Fruit fly (Drosophila melanogaster) whole organism, embryonic: Measurements from ENCODE around the gene CG42798.

Experiments used
- C15 ChIP-seq: fragments of 200-800 bp; sonication (Bioruptor generic); IDR thresholded peaks from 3 replicates; pipeline ENCODE4 v1.3.6; 2022; ENCODE audit warnings: missing biosample characterization, missing genetic modification characterization
- CG1024 ChIP-seq: fragments of 200-800 bp; sonication (Bioruptor generic); IDR thresholded peaks from 2 replicates; pipeline ENCODE4 v1.3.6; 2022; ENCODE audit warnings: missing biosample characterization, missing genetic modification characterization
- CG10462 ChIP-seq: fragments of 200-800 bp; sonication (Bioruptor generic); optimal IDR thresholded peaks from 2 replicates; lab custom pipeline; 2016; ENCODE audit warnings: missing biosample characterization, missing genetic modification characterization
- CG12104 ChIP-seq: fragments of 200-800 bp; sonication (Bioruptor generic); optimal IDR thresholded peaks from 3 replicates; lab custom pipeline; 2016; ENCODE audit warnings: missing biosample characterization, missing genetic modification characterization
- CG13296 ChIP-seq: fragments of 200-800 bp; sonication (Bioruptor generic); optimal IDR thresholded peaks from 3 replicates; lab custom pipeline; 2018; ENCODE audit warnings: missing biosample characterization, mild to moderate bottlenecking, missing genetic modification characterization
- CG17612 ChIP-seq: fragments of 200-800 bp; sonication (Bioruptor generic); IDR thresholded peaks from 2 replicates; pipeline ENCODE4 v1.3.6; 2022; ENCODE audit warnings: missing biosample characterization, missing genetic modification characterization
- CG18011 ChIP-seq: fragments of 200-800 bp; sonication (Bioruptor generic); optimal IDR thresholded peaks from 2 replicates; lab custom pipeline; 2017; ENCODE audit warnings: missing biosample characterization, missing genetic modification characterization, mild to moderate bottlenecking, moderate library complexity, missing genotype
- CG34224 ChIP-seq: fragments of 200-800 bp; sonication (Bioruptor generic); IDR thresholded peaks from 3 replicates; pipeline ENCODE4 v1.3.6; 2022; ENCODE audit warnings: missing biosample characterization, missing genetic modification characterization; ENCODE audit not compliant: partially characterized antibody
- CG3726 ChIP-seq: fragments of 200-800 bp; sonication (Bioruptor generic); IDR thresholded peaks from 3 replicates; pipeline ENCODE4, ENCODE4 v1.3.6; 2022; ENCODE audit warnings: missing biosample characterization, missing genetic modification characterization
- CG4328 ChIP-seq: fragments of 200-800 bp; sonication (Bioruptor generic); optimal IDR thresholded peaks from 3 replicates; lab custom pipeline; 2017; ENCODE audit warnings: missing biosample characterization, missing genetic modification reagents, missing genetic modification characterization
- CG4404 ChIP-seq: fragments of 200-800 bp; sonication (Bioruptor generic); IDR thresholded peaks from 2 replicates; pipeline ENCODE4 v1.3.6; 2022; ENCODE audit warnings: missing biosample characterization, missing genetic modification characterization
- CG4424 ChIP-seq: fragments of 200-800 bp; sonication (Bioruptor generic); optimal IDR thresholded peaks from 3 replicates; lab custom pipeline; 2016; ENCODE audit warnings: missing biosample characterization, missing genetic modification characterization
- CG6254 ChIP-seq: fragments of 200-800 bp; sonication (Bioruptor generic); optimal IDR thresholded peaks from 3 replicates; lab custom pipeline; 2017; ENCODE audit warnings: mild to moderate bottlenecking, missing biosample characterization, missing genetic modification reagents, missing genetic modification characterization
- CG7372 ChIP-seq: fragments of 200-800 bp; sonication (Bioruptor generic); IDR thresholded peaks from 2 replicates; pipeline ENCODE4 v1.3.6; 2022; ENCODE audit warnings: missing biosample characterization, missing genetic modification characterization
- CG7556 ChIP-seq: fragments of 200-800 bp; sonication (Bioruptor generic); optimal IDR thresholded peaks from 2 replicates; lab custom pipeline; 2017; ENCODE audit warnings: missing biosample characterization, mild to moderate bottlenecking, missing genetic modification characterization
- CG8388 ChIP-seq: fragments of 200-800 bp; sonication (Bioruptor generic); optimal IDR thresholded peaks from 2 replicates; lab custom pipeline; 2019; ENCODE audit warnings: missing biosample characterization, mild to moderate bottlenecking, missing genetic modification characterization, moderate library complexity
- CG8478 ChIP-seq: fragments of >200 bp; optimal IDR thresholded peaks from 2 replicates; lab custom pipeline; 2018
- CG9876 ChIP-seq: fragments of 200-800 bp; sonication (Bioruptor generic); optimal IDR thresholded peaks from 2 replicates; lab custom pipeline; 2016; ENCODE audit warnings: missing biosample characterization, missing genetic modification characterization
- CHES-1-like ChIP-seq: fragments of 200-800 bp; sonication (Bioruptor generic); optimal IDR thresholded peaks from 2 replicates; lab custom pipeline; 2016; ENCODE audit warnings: missing biosample characterization, missing genetic modification characterization
- D19A ChIP-seq: fragments of 200-800 bp; optimal IDR thresholded peaks from 3 replicates; lab custom pipeline; 2019; ENCODE audit warnings: missing biosample characterization, mild to moderate bottlenecking, missing genetic modification characterization, moderate library complexity
- Deaf1 ChIP-seq: fragments of 200-800 bp; optimal IDR thresholded peaks from 3 replicates; lab custom pipeline; 2019; ENCODE audit warnings: missing biosample characterization, mild to moderate bottlenecking, missing genetic modification characterization, moderate library complexity
- Dll ChIP-seq: fragments of 200-800 bp; sonication (Bioruptor generic); IDR thresholded peaks from 4 replicates; pipeline ENCODE4 v1.3.6; 2022; ENCODE audit warnings: missing biosample characterization, missing genetic modification characterization; ENCODE audit not compliant: partially characterized antibody
- E2f2 ChIP-seq: fragments of 200-800 bp; sonication (Bioruptor generic); IDR thresholded peaks from 2 replicates; pipeline ENCODE4 v1.3.6; 2022; ENCODE audit warnings: missing biosample characterization, missing genetic modification characterization
- Fer2 ChIP-seq: fragments of 200-800 bp; sonication (Bioruptor generic); optimal IDR thresholded peaks from 2 replicates; lab custom pipeline; 2018; ENCODE audit warnings: missing biosample characterization, mild to moderate bottlenecking, missing genetic modification characterization, moderate library complexity
- HLHmδ ChIP-seq: fragments of 200-800 bp; sonication (Bioruptor generic); optimal IDR thresholded peaks from 2 replicates; lab custom pipeline; 2018; ENCODE audit warnings: missing biosample characterization, mild to moderate bottlenecking, missing genetic modification characterization, moderate library complexity
- HmgD ChIP-seq: fragments of 200-800 bp; sonication (Bioruptor generic); optimal IDR thresholded peaks from 3 replicates; lab custom pipeline; 2016; ENCODE audit warnings: missing biosample characterization, missing genetic modification characterization
- Kr ChIP-seq: fragments of 200-800 bp; sonication (Bioruptor generic); optimal IDR thresholded peaks from 2 replicates; lab custom pipeline; 2017; ENCODE audit warnings: missing biosample characterization, mild to moderate bottlenecking, missing genetic modification characterization
- Lhr ChIP-seq: fragments of 200-800 bp; sonication (Bioruptor generic); optimal IDR thresholded peaks from 3 replicates; lab custom pipeline; 2017; ENCODE audit warnings: mild to moderate bottlenecking, missing biosample characterization, missing genetic modification reagents, missing genetic modification characterization
- Med ChIP-seq: fragments of 200-800 bp; sonication (Bioruptor generic); peaks from one replicate; lab custom pipeline; 2016; ENCODE audit warnings: missing biosample characterization, missing genetic modification characterization, mild to moderate bottlenecking, inconsistent platforms, moderate library complexity
- Sin3A ChIP-seq: fragments of >200 bp; optimal IDR thresholded peaks from 2 replicates; lab custom pipeline; 2018
- Sry-δ ChIP-seq: fragments of 200-800 bp; sonication (Bioruptor generic); optimal IDR thresholded peaks from 2 replicates; lab custom pipeline; 2016; ENCODE audit warnings: missing biosample characterization, missing genetic modification characterization
- TFAM ChIP-seq: fragments of 200-800 bp; sonication (Bioruptor generic); optimal IDR thresholded peaks from 2 replicates; lab custom pipeline; 2017; ENCODE audit warnings: missing biosample characterization, missing genetic modification characterization, inconsistent platforms
- Usf ChIP-seq: fragments of 200-800 bp; sonication (Bioruptor generic); optimal IDR thresholded peaks from 2 replicates; lab custom pipeline; 2017; ENCODE audit warnings: missing genotype, missing biosample characterization, missing genetic modification characterization
- al ChIP-seq: fragments of 200-800 bp; sonication (Bioruptor generic); IDR thresholded peaks from 2 replicates; pipeline ENCODE4 v1.3.6; 2022; ENCODE audit warnings: missing biosample characterization, missing genetic modification characterization
- danr ChIP-seq: fragments of 200-800 bp; sonication (Bioruptor generic); IDR thresholded peaks from 2 replicates; pipeline ENCODE4 v1.3.6; 2022; ENCODE audit warnings: missing biosample characterization, missing genetic modification characterization
- disco-r ChIP-seq: fragments of 200-800 bp; sonication (Bioruptor generic); optimal IDR thresholded peaks from 2 replicates; lab custom pipeline; 2016; ENCODE audit warnings: missing biosample characterization, missing genetic modification characterization
- ewg ChIP-seq: fragments of 200-800 bp; sonication (Bioruptor generic); optimal IDR thresholded peaks from 3 replicates; lab custom pipeline; 2017; ENCODE audit warnings: mild to moderate bottlenecking, missing biosample characterization, missing genetic modification reagents, missing genetic modification characterization
- grn ChIP-seq: fragments of 200-800 bp; sonication (Bioruptor generic); optimal IDR thresholded peaks from 3 replicates; lab custom pipeline; 2017; ENCODE audit warnings: missing biosample characterization, missing genetic modification characterization
- her ChIP-seq: fragments of 200-800 bp; sonication (Bioruptor generic); optimal IDR thresholded peaks from 2 replicates; lab custom pipeline; 2016; ENCODE audit warnings: missing biosample characterization, missing genetic modification characterization
- hkb ChIP-seq, 2 experiments: fragments of 200-800 bp in 1 of 2; fragments of >200 bp in 1 of 2; sonication (Bioruptor generic) in 1 of 2; IDR thresholded peaks in 1 of 2; optimal IDR thresholded peaks in 1 of 2; 2 replicates each; pipeline versions ENCODE4 v1.3.6 to Lab custom; 2017 to 2022; ENCODE audit warnings: missing biosample characterization in 1 of 2, missing genetic modification characterization in 1 of 2
- ind ChIP-seq: fragments of 200-800 bp; sonication (Bioruptor generic); optimal IDR thresholded peaks from 3 replicates; lab custom pipeline; 2016; ENCODE audit warnings: missing biosample characterization, missing genetic modification characterization
- kah ChIP-seq: fragments of 200-800 bp; sonication (Bioruptor generic); optimal IDR thresholded peaks from 2 replicates; lab custom pipeline; 2018; ENCODE audit warnings: missing biosample characterization, mild to moderate bottlenecking, missing genetic modification characterization
- knrl ChIP-seq: fragments of 200-800 bp; sonication (Bioruptor generic); IDR thresholded peaks from 3 replicates; pipeline ENCODE4 v1.3.6; 2022; ENCODE audit warnings: missing biosample characterization, missing genetic modification characterization; ENCODE audit not compliant: partially characterized antibody
- pnt ChIP-seq: fragments of 200-800 bp; sonication (Bioruptor generic); optimal IDR thresholded peaks from 3 replicates; lab custom pipeline; 2016; ENCODE audit warnings: missing biosample characterization, missing genetic modification characterization
- schlank ChIP-seq: fragments of 200-800 bp; sonication (Bioruptor generic); optimal IDR thresholded peaks from 2 replicates; lab custom pipeline; 2018; ENCODE audit warnings: missing biosample characterization, mild to moderate bottlenecking, missing genetic modification characterization
- sd ChIP-seq: fragments of 200-800 bp; sonication (Bioruptor generic); optimal IDR thresholded peaks from 3 replicates; lab custom pipeline; 2018; ENCODE audit warnings: missing biosample characterization, mild to moderate bottlenecking, missing genetic modification characterization, moderate library complexity
- ssp ChIP-seq: fragments of 200-800 bp; sonication (Bioruptor generic); IDR thresholded peaks from 2 replicates; pipeline ENCODE4 v1.3.6; 2022; ENCODE audit warnings: missing biosample characterization, missing genetic modification characterization
- stwl ChIP-seq: fragments of 200-800 bp; sonication (Bioruptor generic); optimal IDR thresholded peaks from 3 replicates; lab custom pipeline; 2018; ENCODE audit warnings: missing biosample characterization, mild to moderate bottlenecking, missing genetic modification characterization, moderate library complexity
- tll ChIP-seq, 2 experiments: fragments of 200-800 bp in 1 of 2; fragments of >200 bp in 1 of 2; sonication (Bioruptor generic) in 1 of 2; optimal IDR thresholded peaks; 2 replicates each; lab custom pipeline; 2017 to 2019; ENCODE audit warnings: missing biosample characterization in 2 of 2, missing genetic modification characterization in 2 of 2, mild to moderate bottlenecking in 1 of 2, moderate library complexity in 1 of 2
- twi ChIP-seq: fragments of 200-800 bp; optimal IDR thresholded peaks from 2 replicates; lab custom pipeline; 2019; ENCODE audit warnings: missing biosample characterization, mild to moderate bottlenecking, missing genetic modification characterization, moderate library complexity
- tx ChIP-seq: fragments of 200-800 bp; sonication (Bioruptor generic); optimal IDR thresholded peaks from 2 replicates; lab custom pipeline; 2016; ENCODE audit warnings: missing biosample characterization, missing genetic modification characterization

The CG42798 gene

dm6 chr3R:17402434-17402833 is 4.0 kb upstream of the CG42798 start, which contains the start of gene Sur-8 (continued):
- TF ChIP-seq CG17612 (peak; percentile 32; the same call in 1 of the 2 replicates), sd (tag; lab: Kevin White, UChicago) (no peak), HLHmδ (GFP tag; lab: Kevin White, UChicago) (peak; percentile 67), Med (peak; percentile 99), CG4404 (GFP tag; lab: Robert Waterston, UW) (no peak), Kr (GFP tag; lab: Kevin White, UChicago) (no peak), pnt (GFP tag; lab: Kevin White, UChicago) (peak; percentile 65), CG18011 (GFP tag; lab: Kevin White, UChicago) (peak; percentile 25), hkb (optimal IDR thresholded peaks at IDR 0.05; lab: Kevin White, UChicago) (no peak), hkb (GFP tag; IDR thresholded peaks at IDR 0.05; lab: Robert Waterston, UW) (peak; percentile 56; the same call in 1 of the 2 replicates), D19A (tag; lab: Kevin White, UChicago) (no peak), CG9876 (GFP tag; lab: Kevin White, UChicago) (peak; percentile 60), her (GFP tag; lab: Kevin White, UChicago) (peak; percentile 65), TFAM (GFP tag; lab: Kevin White, UChicago) (no peak), ind (GFP tag; lab: Kevin White, UChicago) (peak; percentile 64), Deaf1 (no peak), grn (GFP tag; lab: Kevin White, UChicago) (peak; percentile 8), Fer2 (tag; lab: Kevin White, UChicago) (no peak), Sry-δ (GFP tag; lab: Kevin White, UChicago) (peak; percentile 23), disco-r (GFP tag; lab: Kevin White, UChicago) (peak; percentile 17), kah (GFP tag; lab: Kevin White, UChicago) (no peak), CG34224 (GFP tag; lab: Robert Waterston, UW) (no peak), CG1024 (GFP tag; lab: Robert Waterston, UW) (peak; percentile 80), CG12104 (GFP tag; lab: Kevin White, UChicago) (no peak), CG8388 (GFP tag; lab: Kevin White, UChicago) (peak; percentile 7), CG4328 (peak; percentile 21), CG10462 (GFP tag; lab: Kevin White, UChicago) (no peak), CG4424 (GFP tag; lab: Kevin White, UChicago) (peak; percentile 58), Usf (GFP tag; lab: Kevin White, UChicago) (no peak), tx (GFP tag; lab: Kevin White, UChicago) (peak; percentile 35), danr (GFP tag; lab: Robert Waterston, UW) (no peak), stwl (tag; lab: Kevin White, UChicago) (peak; percentile 49), CG6254 (GFP tag; lab: Kevin White, UChicago) (no peak), tll (GFP tag; optimal IDR thresholded peaks at IDR 0.05; lab: Kevin White, UChicago) (no peak), CG3726 (GFP tag; lab: Robert Waterston, UW) (peak; percentile 56; the same call in 2 of the 3 replicates), al (peak; percentile 21; the same call in 1 of the 2 replicates), C15 (GFP tag; lab: Robert Waterston, UW) (no peak), E2f2 (peak; percentile 49; the same call in 1 of the 2 replicates), schlank (tag; lab: Kevin White, UChicago) (no peak), knrl (GFP tag; lab: Robert Waterston, UW) (peak; percentile 42; the same call in 2 of the 3 replicates), CG7556 (no peak), Dll (GFP tag; lab: Robert Waterston, UW) (no peak), ewg (GFP tag; lab: Kevin White, UChicago) (peak; percentile 99), HmgD (peak; percentile 46), CG13296 (GFP tag; lab: Kevin White, UChicago) (no peak), twi (no peak), CG7372 (GFP tag; lab: Robert Waterston, UW) (peak; percentile 98), Sin3A (no peak), ssp (peak; percentile 53; the same call in 1 of the 2 replicates), CHES-1-like (GFP tag; lab: Kevin White, UChicago) (peak; percentile 52), CG8478 (no peak), Lhr (peak; percentile 32)
